Worm (Caenorhabditis elegans) whole organism, young adult: Measurements from ENCODE around the gene Y51H7C.10.

Source experiments
- B0261.1 ChIP-seq: sonication (generic microtip); optimal IDR thresholded peaks from 2 replicates; lab custom pipeline; 2016; ENCODE audit warnings: mild to moderate bottlenecking, missing genetic modification characterization, moderate library complexity, missing compliant biosample characterization
- F33H1.4 ChIP-seq: fragments of 200-800 bp; sonication (Bioruptor generic); IDR thresholded peaks from 2 replicates; pipeline ENCODE4 v1.3.6; 2022; ENCODE audit warnings: missing genetic modification reagents, missing genetic modification characterization, missing compliant biosample characterization
- F49E8.2 ChIP-seq: sonication (generic microtip); optimal IDR thresholded peaks from 3 replicates; lab custom pipeline; 2017; ENCODE audit warnings: missing genetic modification characterization, mild to moderate bottlenecking, missing compliant biosample characterization, antibody characterized with exemption, moderate library complexity; ENCODE audit not compliant: insufficient read depth
- F55B11.4 ChIP-seq: sonication (generic microtip); optimal IDR thresholded peaks from 2 replicates; lab custom pipeline; 2016; ENCODE audit warnings: missing compliant biosample characterization, missing genetic modification characterization, borderline replicate concordance; ENCODE audit not compliant: insufficient read depth
- Y53F4B.3 ChIP-seq: fragments of 200-800 bp; sonication (Bioruptor generic); IDR thresholded peaks from 2 replicates; pipeline ENCODE4 v1.3.6; 2022; ENCODE audit warnings: missing genetic modification reagents, missing genetic modification characterization, missing compliant biosample characterization
- Y56A3A.18 ChIP-seq: fragments of 200-800 bp; sonication (Bioruptor generic); IDR thresholded peaks from 2 replicates; pipeline ENCODE4 v1.3.6; 2022; ENCODE audit warnings: missing genetic modification reagents, missing genetic modification characterization, missing compliant biosample characterization
- Y79H2A.3 ChIP-seq: fragments of 200-800 bp; sonication (Bioruptor generic); conservative IDR thresholded peaks from 2 replicates; pipeline ENCODE4 v1.3.6; 2022; ENCODE audit warnings: missing genetic modification reagents, missing genetic modification characterization, missing compliant biosample characterization
- Y95B8A.8 ChIP-seq: fragments of 200-800 bp; sonication (Bioruptor generic); IDR thresholded peaks from 2 replicates; pipeline ENCODE4 v1.3.6; 2022; ENCODE audit warnings: missing genetic modification reagents, missing genetic modification characterization, missing compliant biosample characterization
- aptf-3 ChIP-seq: fragments of 200-800 bp; sonication (Bioruptor generic); IDR thresholded peaks from 2 replicates; pipeline ENCODE4 v1.3.6; 2022; ENCODE audit warnings: missing genetic modification characterization, missing compliant biosample characterization
- athp-1 ChIP-seq: sonication (generic microtip); optimal IDR thresholded peaks from 2 replicates; lab custom pipeline; 2017; ENCODE audit warnings: mild to moderate bottlenecking, missing genetic modification characterization, missing compliant biosample characterization
- attf-3 ChIP-seq: fragments of 200-800 bp; sonication (Bioruptor generic); conservative IDR thresholded peaks from 2 replicates; pipeline ENCODE4 v1.3.6; 2022; ENCODE audit warnings: missing genetic modification reagents, missing genetic modification characterization, missing compliant biosample characterization
- attf-5 ChIP-seq: fragments of 200-800 bp; sonication (Bioruptor generic); optimal IDR thresholded peaks from 2 replicates; lab custom pipeline; 2018; ENCODE audit warnings: mild to moderate bottlenecking, missing genetic modification characterization, missing compliant biosample characterization
- attf-6 ChIP-seq: fragments of 200-800 bp; sonication (Bioruptor generic); IDR thresholded peaks from 2 replicates; pipeline ENCODE4 v1.3.6; 2022; ENCODE audit warnings: missing genetic modification reagents, missing genetic modification characterization, missing compliant biosample characterization
- bed-1 ChIP-seq: fragments of 200-800 bp; sonication (Bioruptor generic); IDR thresholded peaks from 2 replicates; pipeline ENCODE4 v1.3.6; 2022; ENCODE audit warnings: missing genetic modification reagents, missing genetic modification characterization, missing compliant biosample characterization
- ceh-27 ChIP-seq: fragments of 200-800 bp; sonication (Bioruptor generic); optimal IDR thresholded peaks from 2 replicates; lab custom pipeline; 2018; ENCODE audit warnings: mild to moderate bottlenecking, missing genetic modification characterization, moderate library complexity, missing compliant biosample characterization
- ceh-91 ChIP-seq: fragments of 200-800 bp; sonication (Bioruptor generic); IDR thresholded peaks from 2 replicates; pipeline ENCODE4 v1.3.6; 2022; ENCODE audit warnings: missing genetic modification reagents, missing genetic modification characterization, missing compliant biosample characterization
- efl-1 ChIP-seq: fragments of 150-350 bp; optimal IDR thresholded peaks from 2 replicates; lab custom pipeline; 2014; ENCODE audit warnings: missing biosample characterization, missing genetic modification reagents, missing genetic modification characterization
- egrh-3 ChIP-seq: fragments of 200-800 bp; sonication (Bioruptor generic); IDR thresholded peaks from 2 replicates; pipeline ENCODE4 v1.3.6; 2022; ENCODE audit warnings: missing genetic modification reagents, missing genetic modification characterization, missing compliant biosample characterization
- ets-4 ChIP-seq: fragments of 200-800 bp; sonication (Bioruptor generic); optimal IDR thresholded peaks from 2 replicates; lab custom pipeline; 2018; ENCODE audit warnings: mild to moderate bottlenecking, missing genetic modification characterization, missing compliant biosample characterization
- him-1 ChIP-seq: sonication (generic microtip); optimal IDR thresholded peaks from 2 replicates; lab custom pipeline; 2016; ENCODE audit warnings: missing genotype, missing genetic modification reagents, missing genetic modification characterization, missing compliant biosample characterization
- hlh-26 ChIP-seq: fragments of 200-800 bp; sonication (Bioruptor generic); conservative IDR thresholded peaks from 2 replicates; pipeline ENCODE4 v1.3.6; 2022; ENCODE audit warnings: missing genetic modification reagents, missing genetic modification characterization, missing compliant biosample characterization
- lin-26 ChIP-seq: fragments of 200-800 bp; sonication (Bioruptor generic); IDR thresholded peaks from 2 replicates; pipeline ENCODE4 v1.3.6; 2022; ENCODE audit warnings: missing genetic modification reagents, missing genetic modification characterization, missing compliant biosample characterization
- lsy-27 ChIP-seq: sonication (generic microtip); optimal IDR thresholded peaks from 2 replicates; lab custom pipeline; 2017; ENCODE audit warnings: missing genetic modification characterization, mild to moderate bottlenecking, missing compliant biosample characterization, antibody characterized with exemption, missing genotype, borderline replicate concordance; ENCODE audit not compliant: insufficient read depth
- mel-28 ChIP-seq: sonication (generic microtip); optimal IDR thresholded peaks from 2 replicates; lab custom pipeline; 2016; ENCODE audit warnings: borderline replicate concordance, mild to moderate bottlenecking, missing genetic modification characterization, missing compliant biosample characterization
- mes-4 ChIP-seq: sonication (generic microtip); optimal IDR thresholded peaks from 2 replicates; lab custom pipeline; 2016; ENCODE audit warnings: missing genotype, missing genetic modification characterization, missing compliant biosample characterization
- nfya-1 ChIP-seq: sonication (generic microtip); optimal IDR thresholded peaks from 2 replicates; lab custom pipeline; 2017; ENCODE audit warnings: antibody characterized with exemption, missing compliant biosample characterization, missing genetic modification characterization, borderline replicate concordance; ENCODE audit not compliant: insufficient read depth
- nhr-80 ChIP-seq: sonication (generic microtip); optimal IDR thresholded peaks from 2 replicates; lab custom pipeline; 2016; ENCODE audit warnings: missing genetic modification characterization, missing compliant biosample characterization
- nhr-90 ChIP-seq: sonication (generic microtip); optimal IDR thresholded peaks from 2 replicates; lab custom pipeline; 2016; ENCODE audit warnings: missing genotype, mild to moderate bottlenecking, missing genetic modification characterization, missing compliant biosample characterization
- sdz-38 ChIP-seq: sonication (generic microtip); optimal IDR thresholded peaks from 2 replicates; lab custom pipeline; 2016; ENCODE audit warnings: missing genotype, missing genetic modification characterization, missing compliant biosample characterization
- snpc-1.1 ChIP-seq: sonication (generic microtip); optimal IDR thresholded peaks from 2 replicates; lab custom pipeline; 2017; ENCODE audit warnings: missing genetic modification characterization, mild to moderate bottlenecking, missing compliant biosample characterization, antibody characterized with exemption, moderate library complexity, missing genotype, missing genetic modification reagents; ENCODE audit not compliant: insufficient read depth
- snpc-1.3 ChIP-seq: sonication (generic microtip); optimal IDR thresholded peaks from 2 replicates; lab custom pipeline; 2017; ENCODE audit warnings: missing genetic modification characterization, mild to moderate bottlenecking, missing compliant biosample characterization, antibody characterized with exemption, moderate library complexity, missing genotype, missing genetic modification reagents; ENCODE audit not compliant: insufficient read depth
- zim-3 ChIP-seq: sonication (generic microtip); optimal IDR thresholded peaks from 2 replicates; lab custom pipeline; 2017; ENCODE audit warnings: mild to moderate bottlenecking, missing genetic modification characterization, moderate library complexity, missing compliant biosample characterization
- ztf-3 ChIP-seq: fragments of 200-800 bp; sonication (Bioruptor generic); optimal IDR thresholded peaks from 2 replicates; lab custom pipeline; 2018; ENCODE audit warnings: mild to moderate bottlenecking, missing genetic modification characterization, missing compliant biosample characterization

The Y51H7C.10 gene

DNA sequence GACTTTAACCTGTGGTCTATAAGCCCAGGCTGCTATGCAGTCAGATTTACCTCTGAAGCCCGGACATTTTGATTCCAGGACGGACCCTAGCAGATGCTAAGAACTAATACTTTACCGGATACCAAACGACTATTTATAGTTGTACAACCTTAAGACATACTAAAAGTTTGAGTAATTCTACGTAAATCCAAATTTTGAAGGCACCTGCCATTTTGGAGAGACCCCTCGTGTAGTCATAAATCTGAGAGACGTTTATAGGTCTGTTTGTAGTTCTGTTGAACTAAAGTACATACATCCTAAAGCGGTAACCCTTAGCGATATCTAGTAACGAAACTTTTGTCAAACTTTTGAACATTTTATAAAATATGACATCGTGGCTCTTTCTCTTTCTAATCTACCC is 25.2 kb downstream of the Y51H7C.10 start, which contains the start of gene F54D12.2:
Gene F54D12.2 (plus strand): TSS at position 301 of the 400 bp plus-strand sequence.
- no peak for TF ChIP-seq lsy-27 (tag; lab: Kevin White, UChicago)
- no peak for TF ChIP-seq Y79H2A.3 (GFP tag; lab: Robert Waterston, UW)
- no peak for TF ChIP-seq mel-28 (tag; lab: Kevin White, UChicago)
- TF ChIP-seq bed-1 (GFP tag; lab: Robert Waterston, UW): no peak
- no peak for TF ChIP-seq ceh-91 (GFP tag; lab: Robert Waterston, UW)
- TF ChIP-seq Y56A3A.18 (GFP tag; lab: Robert Waterston, UW): no peak
- TF ChIP-seq him-1 (tag; lab: Kevin White, UChicago): no peak
- TF ChIP-seq sdz-38 (tag; lab: Kevin White, UChicago): no peak
- no peak for TF ChIP-seq mes-4
- TF ChIP-seq attf-6: no peak

DNA sequence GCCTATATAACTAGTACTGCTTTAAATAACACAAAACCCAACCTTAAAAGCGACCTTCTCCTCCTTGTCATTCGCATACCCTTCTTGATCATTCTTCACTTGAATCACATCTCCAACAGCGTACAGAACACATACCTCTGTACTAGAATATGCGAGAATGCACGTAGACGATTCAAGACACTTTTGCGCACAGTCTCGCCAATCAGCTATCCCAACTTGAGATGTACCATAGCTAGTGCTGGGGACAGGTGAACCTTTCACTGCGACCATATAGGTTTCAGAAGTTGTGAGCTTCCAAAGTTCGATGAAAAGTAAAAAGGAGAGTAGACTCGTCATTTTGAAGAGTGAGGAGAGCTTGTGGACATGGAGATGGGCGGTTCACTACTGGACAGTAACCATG is 25.9 kb downstream of the Y51H7C.10 start, which contains the start of gene F54D12.8:
Gene F54D12.8 (minus strand): TSS at position 336 of the 400 bp plus-strand sequence.
- TF ChIP-seq ceh-27 (no peak), nfya-1 (tag; lab: Kevin White, UChicago) (no peak), athp-1 (tag; lab: Kevin White, UChicago) (no peak), Y95B8A.8 (GFP tag; lab: Robert Waterston, UW) (no peak), Y53F4B.3 (no peak), ztf-3 (GFP tag; lab: Kevin White, UChicago) (no peak), F33H1.4 (GFP tag; lab: Robert Waterston, UW) (no peak), F49E8.2 (tag; lab: Kevin White, UChicago) (no peak), B0261.1 (tag; lab: Kevin White, UChicago) (no peak), hlh-26 (GFP tag; lab: Robert Waterston, UW) (no peak), attf-5 (GFP tag; lab: Kevin White, UChicago) (no peak), attf-3 (GFP tag; lab: Robert Waterston, UW) (no peak), ets-4 (no peak), lin-26 (GFP tag; lab: Robert Waterston, UW) (no peak), snpc-1.1 (tag; lab: Kevin White, UChicago) (no peak), zim-3 (tag; lab: Kevin White, UChicago) (no peak), nhr-90 (no peak), aptf-3 (no peak), F55B11.4 (tag; lab: Kevin White, UChicago) (no peak)

DNA sequence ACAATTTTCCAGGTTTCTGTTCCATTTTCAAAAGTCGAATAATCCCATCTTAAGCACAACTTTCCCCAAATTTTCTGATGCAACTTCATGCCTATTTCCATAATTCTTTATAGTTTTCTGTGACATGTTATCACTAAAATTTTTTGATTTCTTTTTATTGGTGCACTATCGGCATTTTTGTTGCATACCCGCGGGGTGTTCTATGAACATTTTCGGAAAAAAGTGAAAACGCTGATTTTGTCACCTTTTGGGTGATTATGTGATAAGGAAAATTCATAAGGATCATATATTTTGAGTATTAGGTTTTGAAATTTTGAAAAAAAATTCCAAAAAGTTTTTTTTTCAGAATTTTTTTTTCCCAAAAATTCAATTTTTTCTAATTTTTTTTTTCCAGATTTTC is 37.1 kb downstream of the Y51H7C.10 start, which contains the start of gene aat-7:
Gene aat-7 (plus strand): TSS at position 393 of the 400 bp plus-strand sequence.
- TF ChIP-seq snpc-1.3: no peak
- TF ChIP-seq nhr-80 (tag; lab: Kevin White, UChicago): peak; percentile 90
- TF ChIP-seq lsy-27 (tag; lab: Kevin White, UChicago): no peak

DNA sequence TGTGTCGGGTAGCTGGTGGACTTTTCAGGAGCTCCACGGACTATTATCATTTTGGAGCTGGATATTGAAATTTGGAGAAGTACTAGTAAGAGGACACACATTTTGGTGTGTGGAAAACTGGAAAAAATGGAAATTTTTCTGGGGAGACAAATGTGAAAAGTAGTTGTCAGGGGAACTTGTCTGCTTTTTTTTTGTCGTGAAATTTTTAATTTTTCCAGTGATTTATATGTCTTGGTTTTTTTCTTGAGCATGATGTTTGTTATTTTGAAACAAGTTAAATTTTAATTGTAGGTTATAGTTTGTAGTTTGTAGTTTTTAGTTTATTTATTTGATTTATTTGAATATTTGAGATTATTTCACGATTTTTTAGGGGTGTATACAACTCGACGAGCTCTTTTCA is 38.3 kb downstream of the Y51H7C.10 start, which contains the start of gene F54D12.7:
Gene F54D12.7 (minus strand): TSS at position 101 of the 400 bp plus-strand sequence.
- no peak for TF ChIP-seq bed-1 (GFP tag; lab: Robert Waterston, UW)
- no peak for TF ChIP-seq ets-4
- TF ChIP-seq egrh-3 (GFP tag; lab: Robert Waterston, UW): no peak
- TF ChIP-seq nhr-90: no peak
- TF ChIP-seq nhr-80 (tag; lab: Kevin White, UChicago): no peak
- TF ChIP-seq efl-1 (GFP tag; lab: Kevin White, UChicago): no peak
- TF ChIP-seq, all 124 proteins: peak for 0
